Worm (Caenorhabditis elegans) whole organism, L3 larva: Measurements from ENCODE around the gene C05G5.7.

Experiments
- R02D3.7 ChIP-seq: fragments of 150-350 bp; optimal IDR thresholded peaks from 2 replicates; lab custom pipeline; 2014; ENCODE audit warnings: missing biosample characterization, missing genetic modification characterization
- ZK546.5 ChIP-seq: sonication (generic microtip); optimal IDR thresholded peaks from 2 replicates; lab custom pipeline; 2017; ENCODE audit warnings: missing biosample characterization, missing genetic modification characterization
- aly-2 ChIP-seq: fragments of 150-350 bp; optimal IDR thresholded peaks from 2 replicates; lab custom pipeline; 2014; ENCODE audit warnings: missing biosample characterization, missing genetic modification characterization
- ama-1 ChIP-seq: fragments of 150-350 bp; optimal IDR thresholded peaks from 2 replicates; lab custom pipeline; 2018
- ceh-16 ChIP-seq: sonication (generic microtip); optimal IDR thresholded peaks from 2 replicates; lab custom pipeline; 2017; ENCODE audit warnings: missing biosample characterization, missing genetic modification characterization
- ceh-28 ChIP-seq: fragments of 150-350 bp; optimal IDR thresholded peaks from 2 replicates; lab custom pipeline; 2014; ENCODE audit warnings: missing biosample characterization, missing genetic modification reagents, missing genetic modification characterization
- ceh-82 ChIP-seq: fragments of 150-350 bp; optimal IDR thresholded peaks from 2 replicates; lab custom pipeline; 2014; ENCODE audit warnings: missing biosample characterization, missing genetic modification characterization
- ceh-9 ChIP-seq: sonication (generic microtip); optimal IDR thresholded peaks from 2 replicates; lab custom pipeline; 2018; ENCODE audit warnings: missing biosample characterization, missing genetic modification characterization
- daf-12 ChIP-seq: fragments of 150-350 bp; optimal IDR thresholded peaks from 2 replicates; lab custom pipeline; 2014; ENCODE audit warnings: missing biosample characterization, missing genetic modification reagents, missing genetic modification characterization
- egl-27 ChIP-seq: sonication (generic microtip); optimal IDR thresholded peaks from 4 replicates; lab custom pipeline; 2017; ENCODE audit warnings: missing biosample characterization, missing genetic modification reagents, missing genetic modification characterization
- egl-5 ChIP-seq: fragments of 150-350 bp; optimal IDR thresholded peaks from 2 replicates; lab custom pipeline; 2017; ENCODE audit warnings: missing biosample characterization, missing genetic modification reagents, missing genetic modification characterization, inconsistent platforms
- elt-1 ChIP-seq: fragments of 150-350 bp; optimal IDR thresholded peaks from 2 replicates; lab custom pipeline; 2014; ENCODE audit warnings: missing biosample characterization, missing genetic modification characterization
- elt-2 ChIP-seq: sonication (generic microtip); optimal IDR thresholded peaks from 2 replicates; lab custom pipeline; 2016; ENCODE audit warnings: missing genetic modification reagents, mild to moderate bottlenecking, missing genetic modification characterization, missing compliant biosample characterization
- elt-3 ChIP-seq, 3 experiments: fragments of 150-350 bp in 1 of 3; sonication (generic microtip) in 2 of 3; optimal IDR thresholded peaks; 2 replicates in 2 of 3; 4 replicates in 1 of 3; lab custom pipeline; 2014 to 2017; ENCODE audit warnings: missing biosample characterization in 3 of 3, missing genetic modification characterization in 3 of 3
- eor-1 ChIP-seq, 2 experiments: fragments of 150-350 bp; optimal IDR thresholded peaks; 2 replicates each; lab custom pipeline; 2014 to 2018; ENCODE audit warnings: missing biosample characterization in 2 of 2, missing genetic modification characterization in 2 of 2
- fkh-10 ChIP-seq: sonication (generic microtip); optimal IDR thresholded peaks from 2 replicates; lab custom pipeline; 2017; ENCODE audit warnings: missing biosample characterization, missing genetic modification reagents, missing genetic modification characterization
- fkh-2 ChIP-seq: fragments of 150-350 bp; optimal IDR thresholded peaks from 2 replicates; lab custom pipeline; 2014; ENCODE audit warnings: missing biosample characterization, missing genetic modification reagents, missing genetic modification characterization
- fos-1 ChIP-seq: fragments of 150-350 bp; optimal IDR thresholded peaks from 2 replicates; lab custom pipeline; 2014; ENCODE audit warnings: missing biosample characterization, missing genetic modification characterization
- hmg-11 ChIP-seq: sonication (generic microtip); optimal IDR thresholded peaks from 2 replicates; lab custom pipeline; 2016; ENCODE audit warnings: missing genetic modification characterization, missing compliant biosample characterization
- jun-1 ChIP-seq: fragments of 150-350 bp; optimal IDR thresholded peaks from 2 replicates; lab custom pipeline; 2014; ENCODE audit warnings: missing biosample characterization, missing genetic modification reagents, missing genetic modification characterization
- lin-15B ChIP-seq: fragments of 150-350 bp; optimal IDR thresholded peaks from 2 replicates; lab custom pipeline; 2014; ENCODE audit warnings: missing biosample characterization, missing genetic modification characterization
- lin-39 ChIP-seq: fragments of 150-350 bp; optimal IDR thresholded peaks from 2 replicates; lab custom pipeline; 2018; ENCODE audit warnings: missing biosample characterization, missing genetic modification reagents, missing genetic modification characterization
- lsy-12 ChIP-seq: sonication (generic microtip); optimal IDR thresholded peaks from 2 replicates; lab custom pipeline; 2016; ENCODE audit warnings: mild to moderate bottlenecking, missing genetic modification characterization, missing compliant biosample characterization
- mdl-1 ChIP-seq: fragments of 150-350 bp; optimal IDR thresholded peaks from 2 replicates; lab custom pipeline; 2014; ENCODE audit warnings: missing biosample characterization, missing genetic modification characterization
- mml-1 ChIP-seq: fragments of 150-350 bp; sonication (generic microtip); optimal IDR thresholded peaks from 3 replicates; lab custom pipeline; 2014; ENCODE audit warnings: missing biosample characterization, missing genetic modification characterization
- nfya-1 ChIP-seq: sonication (generic microtip); optimal IDR thresholded peaks from 2 replicates; lab custom pipeline; 2017; ENCODE audit warnings: missing genetic modification characterization, mild to moderate bottlenecking, missing compliant biosample characterization, antibody characterized with exemption, moderate library complexity; ENCODE audit not compliant: insufficient read depth
- nhr-11 ChIP-seq: fragments of 150-350 bp; optimal IDR thresholded peaks from 2 replicates; lab custom pipeline; 2014; ENCODE audit warnings: missing biosample characterization, missing genetic modification characterization
- nhr-12 ChIP-seq: fragments of 150-350 bp; optimal IDR thresholded peaks from 2 replicates; lab custom pipeline; 2014; ENCODE audit warnings: missing biosample characterization, missing genetic modification characterization
- nhr-23 ChIP-seq: fragments of 150-350 bp; optimal IDR thresholded peaks from 2 replicates; lab custom pipeline; 2014; ENCODE audit warnings: missing biosample characterization, missing genetic modification reagents, missing genetic modification characterization
- nhr-237 ChIP-seq: fragments of 150-350 bp; optimal IDR thresholded peaks from 2 replicates; lab custom pipeline; 2014; ENCODE audit warnings: missing biosample characterization, missing genetic modification characterization
- nhr-25 ChIP-seq: sonication (generic microtip); optimal IDR thresholded peaks from 2 replicates; lab custom pipeline; 2017; ENCODE audit warnings: missing biosample characterization, missing genetic modification characterization
- nhr-28 ChIP-seq: fragments of 150-350 bp; optimal IDR thresholded peaks from 2 replicates; lab custom pipeline; 2014; ENCODE audit warnings: missing biosample characterization, missing genetic modification characterization
- nhr-43 ChIP-seq: sonication (generic microtip); optimal IDR thresholded peaks from 2 replicates; lab custom pipeline; 2016; ENCODE audit warnings: mild to moderate bottlenecking, missing genetic modification characterization, missing compliant biosample characterization; ENCODE audit not compliant: poor library complexity, severe bottlenecking
- nhr-67 ChIP-seq: fragments of 150-350 bp; optimal IDR thresholded peaks from 2 replicates; lab custom pipeline; 2014; ENCODE audit warnings: missing biosample characterization, missing genetic modification characterization
- nhr-76 ChIP-seq: fragments of 150-350 bp; sonication (generic microtip); optimal IDR thresholded peaks from 5 replicates; lab custom pipeline; 2014; ENCODE audit warnings: missing biosample characterization, missing genetic modification characterization
- nhr-77 ChIP-seq: fragments of 150-350 bp; optimal IDR thresholded peaks from 2 replicates; lab custom pipeline; 2014; ENCODE audit warnings: missing biosample characterization, missing genetic modification characterization
- pha-4 ChIP-seq: fragments of 150-350 bp; optimal IDR thresholded peaks from 2 replicates; lab custom pipeline; 2014; ENCODE audit warnings: missing biosample characterization, missing genetic modification reagents, missing genetic modification characterization
- pqm-1 ChIP-seq: fragments of 150-350 bp; optimal IDR thresholded peaks from 2 replicates; lab custom pipeline; 2017; ENCODE audit warnings: missing biosample characterization, missing genetic modification characterization, inconsistent platforms
- sea-2 ChIP-seq: fragments of 150-350 bp; sonication (generic microtip); optimal IDR thresholded peaks from 4 replicates; lab custom pipeline; 2014; ENCODE audit warnings: missing biosample characterization, missing genetic modification reagents, missing genetic modification characterization
- skn-1 ChIP-seq: fragments of 150-350 bp; optimal IDR thresholded peaks from 2 replicates; lab custom pipeline; 2014; ENCODE audit warnings: missing biosample characterization, missing genetic modification characterization
- snpc-4 ChIP-seq: fragments of 150-350 bp; optimal IDR thresholded peaks from 2 replicates; lab custom pipeline; 2014; ENCODE audit warnings: missing biosample characterization, missing genetic modification characterization
- tbx-2 ChIP-seq: sonication (generic microtip); optimal IDR thresholded peaks from 2 replicates; lab custom pipeline; 2016; ENCODE audit warnings: mild to moderate bottlenecking, missing genetic modification characterization, missing compliant biosample characterization
- unc-39 ChIP-seq: sonication (generic microtip); optimal IDR thresholded peaks from 4 replicates; lab custom pipeline; 2017; ENCODE audit warnings: missing biosample characterization, missing genetic modification characterization
- unc-62 ChIP-seq: fragments of 150-350 bp; sonication (generic microtip); optimal IDR thresholded peaks from 4 replicates; lab custom pipeline; 2014; ENCODE audit warnings: missing biosample characterization, missing genetic modification reagents, missing genetic modification characterization
- zag-1 ChIP-seq: fragments of 150-350 bp; optimal IDR thresholded peaks from 2 replicates; lab custom pipeline; 2014; ENCODE audit warnings: missing biosample characterization, missing genetic modification characterization
- ztf-11 ChIP-seq: fragments of 150-350 bp; optimal IDR thresholded peaks from 2 replicates; lab custom pipeline; 2014; ENCODE audit warnings: missing biosample characterization, missing genetic modification characterization
- ztf-4 ChIP-seq: fragments of 150-350 bp; optimal IDR thresholded peaks from 2 replicates; lab custom pipeline; 2014; ENCODE audit warnings: missing biosample characterization, missing genetic modification characterization

The C05G5.7 gene

ce11 chrX:14744496-14744895 is 916 bp upstream of the C05G5.7 start:
- TF ChIP-seq R02D3.7 (tag; lab: Kevin White, UChicago) (no peak), elt-2 (tag; lab: Kevin White, UChicago) (peak; percentile 15), elt-3 (tag; optimal IDR thresholded peaks at IDR 0.05; lab: Kevin White, UChicago) (no peak), ztf-4 (tag; lab: Kevin White, UChicago) (no peak), nhr-23 (tag; lab: Kevin White, UChicago) (no peak), pqm-1 (peak; percentile 39), egl-5 (tag; lab: Kevin White, UChicago) (no peak), nhr-25 (tag; lab: Kevin White, UChicago) (no peak), unc-62 (GFP tag; lab: Kevin White, UChicago) (no peak), ZK546.5 (tag; lab: Kevin White, UChicago) (no peak), nhr-237 (tag; lab: Kevin White, UChicago) (no peak), snpc-4 (tag; lab: Kevin White, UChicago) (peak; percentile 82), ztf-11 (tag; lab: Kevin White, UChicago) (no peak), nhr-43 (tag; lab: Kevin White, UChicago) (no peak), eor-1 (tag; optimal IDR thresholded peaks at IDR 0.05; lab: Kevin White, UChicago) (no peak), mml-1 (tag; lab: Kevin White, UChicago) (no peak), nhr-12 (tag; lab: Kevin White, UChicago) (no peak), zag-1 (tag; lab: Kevin White, UChicago) (no peak), sea-2 (GFP tag; lab: Kevin White, UChicago) (no peak), ceh-9 (tag; lab: Kevin White, UChicago) (no peak), aly-2 (tag; lab: Kevin White, UChicago) (no peak), lin-15B (tag; lab: Kevin White, UChicago) (peak; percentile 42), nfya-1 (tag; lab: Kevin White, UChicago) (peak; percentile 62), nhr-76 (tag; lab: Kevin White, UChicago) (no peak), tbx-2 (tag; lab: Kevin White, UChicago) (peak; percentile 21), nhr-28 (tag; lab: Kevin White, UChicago) (no peak), daf-12 (tag; lab: Kevin White, UChicago) (no peak), nhr-67 (tag; lab: Kevin White, UChicago) (no peak), skn-1 (tag; lab: Kevin White, UChicago) (no peak), hmg-11 (peak; percentile 85), egl-27 (tag; lab: Kevin White, UChicago) (no peak), nhr-11 (no peak), fkh-10 (GFP tag; lab: Kevin White, UChicago) (no peak), lsy-12 (tag; lab: Kevin White, UChicago) (no peak), fkh-2 (tag; lab: Kevin White, UChicago) (no peak), nhr-77 (tag; lab: Kevin White, UChicago) (no peak), ceh-16 (tag; lab: Kevin White, UChicago) (no peak), unc-39 (tag; lab: Kevin White, UChicago) (no peak), fos-1 (tag; lab: Kevin White, UChicago) (no peak), ceh-28 (tag; lab: Kevin White, UChicago) (no peak), lin-39 (tag; lab: Kevin White, UChicago) (peak; percentile 89), jun-1 (tag; lab: Kevin White, UChicago) (no peak), mdl-1 (tag; lab: Kevin White, UChicago) (no peak), ceh-82 (tag; lab: Kevin White, UChicago) (no peak), ama-1 (lab: Kevin White, UChicago) (no peak), elt-1 (tag; lab: Kevin White, UChicago) (no peak), pha-4 (tag; lab: Kevin White, UChicago) (peak; percentile 5)
